Worm (Caenorhabditis elegans) whole organism, L1 larva: ENCODE measurements around the gene C44C11.6.
A peak's percentile ranks its signal among the peaks of the same experiment; 100 is the strongest.

Source experiments
- C04F5.9 ChIP-seq: sonication (generic microtip); optimal IDR thresholded peaks from 2 replicates; lab custom pipeline; 2016; ENCODE audit warnings: missing genetic modification characterization, missing compliant biosample characterization
- C16A3.4 ChIP-seq: fragments of 150-350 bp; optimal IDR thresholded peaks from 2 replicates; lab custom pipeline; 2014; ENCODE audit warnings: missing biosample characterization, missing genetic modification characterization
- C34B4.2 ChIP-seq: sonication (generic microtip); optimal IDR thresholded peaks from 2 replicates; lab custom pipeline; 2017; ENCODE audit warnings: mild to moderate bottlenecking, missing genetic modification characterization, missing compliant biosample characterization
- blmp-1 ChIP-seq: fragments of 150-350 bp; optimal IDR thresholded peaks from 2 replicates; lab custom pipeline; 2014; ENCODE audit warnings: missing biosample characterization, missing genetic modification characterization
- ceh-63 ChIP-seq: fragments of 200-800 bp; sonication (Bioruptor generic); optimal IDR thresholded peaks from 2 replicates; lab custom pipeline; 2018; ENCODE audit warnings: mild to moderate bottlenecking, missing genetic modification characterization, missing compliant biosample characterization
- ceh-90 ChIP-seq: sonication (generic microtip); optimal IDR thresholded peaks from 2 replicates; lab custom pipeline; 2016; ENCODE audit warnings: missing genetic modification characterization, missing compliant biosample characterization
- dpl-1 ChIP-seq, 3 experiments: fragments of 150-350 bp in 2 of 3; sonication (generic microtip) in 1 of 3; optimal IDR thresholded peaks; 2 replicates each; lab custom pipeline; 2014 to 2017; ENCODE audit warnings: missing biosample characterization in 3 of 3, missing genetic modification characterization in 3 of 3, missing genetic modification reagents in 3 of 3
- efl-1 ChIP-seq, 4 experiments: fragments of 150-350 bp; optimal IDR thresholded peaks in 3 of 4; peaks in 1 of 4; 1 replicate in 1 of 4; 2 replicates in 3 of 4; lab custom pipeline; 2014; ENCODE audit warnings: missing biosample characterization in 2 of 4, missing genetic modification characterization in 2 of 4, missing genetic modification reagents in 2 of 4
- efl-3 ChIP-seq: fragments of 200-800 bp; sonication (Bioruptor generic); optimal IDR thresholded peaks from 2 replicates; lab custom pipeline; 2018; ENCODE audit warnings: mild to moderate bottlenecking, missing genetic modification characterization, missing compliant biosample characterization
- elt-2 ChIP-seq: sonication (generic microtip); optimal IDR thresholded peaks from 2 replicates; lab custom pipeline; 2016; ENCODE audit warnings: missing genetic modification characterization, mild to moderate bottlenecking, inconsistent platforms, missing compliant biosample characterization, missing genetic modification reagents
- elt-3 ChIP-seq, 6 experiments: fragments of 150-350 bp in 1 of 6; sonication (generic microtip); optimal IDR thresholded peaks; 2 replicates each; lab custom pipeline; 2017 to 2018; ENCODE audit warnings: missing biosample characterization in 6 of 6, missing genetic modification characterization in 6 of 6, inconsistent platforms in 1 of 6
- fkh-4 ChIP-seq: sonication (generic microtip); optimal IDR thresholded peaks from 2 replicates; lab custom pipeline; 2016; ENCODE audit warnings: missing compliant biosample characterization, missing genetic modification characterization, borderline replicate concordance
- fos-1 ChIP-seq: fragments of 150-350 bp; optimal IDR thresholded peaks from 2 replicates; lab custom pipeline; 2014; ENCODE audit warnings: missing biosample characterization, missing genetic modification characterization
- grh-1 ChIP-seq: fragments of 200-800 bp; sonication (Bioruptor generic); IDR thresholded peaks from 2 replicates; pipeline ENCODE4 v1.3.6; 2022; ENCODE audit warnings: missing genetic modification reagents, missing genetic modification characterization, missing compliant biosample characterization
- hlh-17 ChIP-seq: fragments of 200-800 bp; sonication (Bioruptor generic); optimal IDR thresholded peaks from 2 replicates; lab custom pipeline; 2018; ENCODE audit warnings: missing genetic modification characterization, mild to moderate bottlenecking, missing compliant biosample characterization, moderate library complexity, borderline replicate concordance
- hlh-4 ChIP-seq: sonication (generic microtip); optimal IDR thresholded peaks from 2 replicates; lab custom pipeline; 2016; ENCODE audit warnings: mild to moderate bottlenecking, missing genetic modification characterization, missing compliant biosample characterization
- hpl-2 ChIP-seq: fragments of 150-350 bp; optimal IDR thresholded peaks from 2 replicates; lab custom pipeline; 2014; ENCODE audit warnings: missing biosample characterization, missing genetic modification reagents, missing genetic modification characterization
- irx-1 ChIP-seq: sonication (generic microtip); optimal IDR thresholded peaks from 2 replicates; lab custom pipeline; 2016; ENCODE audit warnings: missing genetic modification characterization, missing compliant biosample characterization
- lin-13 ChIP-seq: fragments of 150-350 bp; optimal IDR thresholded peaks from 2 replicates; lab custom pipeline; 2014; ENCODE audit warnings: missing biosample characterization, missing genetic modification reagents, missing genetic modification characterization
- lin-14 ChIP-seq: fragments of 200-800 bp; sonication (Bioruptor generic); optimal IDR thresholded peaks from 2 replicates; lab custom pipeline; 2018; ENCODE audit warnings: mild to moderate bottlenecking, missing genetic modification characterization, moderate library complexity, missing compliant biosample characterization
- lin-15B ChIP-seq: fragments of 150-350 bp; sonication (generic microtip); optimal IDR thresholded peaks from 3 replicates; lab custom pipeline; 2014; ENCODE audit warnings: missing biosample characterization, missing genetic modification characterization
- lir-3 ChIP-seq: sonication (generic microtip); optimal IDR thresholded peaks from 2 replicates; lab custom pipeline; 2016; ENCODE audit warnings: mild to moderate bottlenecking, missing genetic modification characterization, moderate library complexity, missing compliant biosample characterization; ENCODE audit not compliant: poor library complexity
- lsy-2 ChIP-seq, 2 experiments: fragments of 150-350 bp; optimal IDR thresholded peaks; 2 replicates each; lab custom pipeline; 2014; ENCODE audit warnings: missing biosample characterization in 2 of 2, missing genetic modification characterization in 2 of 2
- mdl-1 ChIP-seq, 2 experiments: fragments of 150-350 bp; optimal IDR thresholded peaks; 2 replicates each; lab custom pipeline; 2014 to 2017; ENCODE audit warnings: missing biosample characterization in 2 of 2, missing genetic modification characterization in 2 of 2, inconsistent platforms in 1 of 2
- mef-2 ChIP-seq: fragments of 150-350 bp; optimal IDR thresholded peaks from 2 replicates; lab custom pipeline; 2014; ENCODE audit warnings: missing biosample characterization, missing genetic modification characterization
- nhr-11 ChIP-seq: fragments of 150-350 bp; optimal IDR thresholded peaks from 2 replicates; lab custom pipeline; 2014; ENCODE audit warnings: missing biosample characterization, missing genetic modification characterization
- nhr-12 ChIP-seq: sonication (generic microtip); optimal IDR thresholded peaks from 2 replicates; lab custom pipeline; 2017; ENCODE audit warnings: missing biosample characterization, missing genetic modification characterization
- nhr-19 ChIP-seq: fragments of 200-800 bp; sonication (Bioruptor generic); conservative IDR thresholded peaks from 2 replicates; pipeline ENCODE4 v1.3.6; 2022; ENCODE audit warnings: missing genetic modification characterization, missing compliant biosample characterization
- nhr-237 ChIP-seq: fragments of 150-350 bp; optimal IDR thresholded peaks from 2 replicates; lab custom pipeline; 2014; ENCODE audit warnings: missing biosample characterization, missing genetic modification characterization
- nhr-28 ChIP-seq: fragments of 150-350 bp; optimal IDR thresholded peaks from 2 replicates; lab custom pipeline; 2014; ENCODE audit warnings: missing biosample characterization, missing genetic modification characterization
- nhr-84 ChIP-seq: sonication (generic microtip); optimal IDR thresholded peaks from 2 replicates; lab custom pipeline; 2017; ENCODE audit warnings: missing biosample characterization, missing genetic modification characterization
- nhr-85 ChIP-seq: sonication (generic microtip); peaks from one replicate; lab custom pipeline; 2016; ENCODE audit warnings: missing genetic modification characterization, inconsistent platforms, missing compliant biosample characterization
- pag-3 ChIP-seq: sonication (generic microtip); optimal IDR thresholded peaks from 2 replicates; lab custom pipeline; 2017; ENCODE audit warnings: missing genetic modification characterization, mild to moderate bottlenecking, missing compliant biosample characterization, antibody characterized with exemption, borderline replicate concordance; ENCODE audit not compliant: insufficient read depth
- pqm-1 ChIP-seq: sonication (generic microtip); optimal IDR thresholded peaks from 3 replicates; lab custom pipeline; 2017; ENCODE audit warnings: missing biosample characterization, missing genetic modification characterization
- sox-4 ChIP-seq: sonication (generic microtip); optimal IDR thresholded peaks from 2 replicates; lab custom pipeline; 2016; ENCODE audit warnings: missing genetic modification characterization, missing compliant biosample characterization
- sptf-1 ChIP-seq: fragments of 150-350 bp; optimal IDR thresholded peaks from 2 replicates; lab custom pipeline; 2014; ENCODE audit warnings: missing biosample characterization, missing genetic modification characterization
- tbx-2 ChIP-seq: sonication (generic microtip); optimal IDR thresholded peaks from 2 replicates; lab custom pipeline; 2016; ENCODE audit warnings: missing genetic modification characterization, missing compliant biosample characterization
- unc-30 ChIP-seq: sonication (generic microtip); optimal IDR thresholded peaks from 2 replicates; lab custom pipeline; 2017; ENCODE audit warnings: missing biosample characterization, missing genetic modification characterization
- unc-98 ChIP-seq: fragments of 200-800 bp; sonication (Bioruptor generic); IDR thresholded peaks from 2 replicates; pipeline ENCODE4 v1.3.6; 2022; ENCODE audit warnings: missing genetic modification characterization, missing compliant biosample characterization
- vab-15 ChIP-seq: sonication (generic microtip); optimal IDR thresholded peaks from 2 replicates; lab custom pipeline; 2017; ENCODE audit warnings: missing genotype, mild to moderate bottlenecking, missing genetic modification characterization, missing compliant biosample characterization
- xbp-1 ChIP-seq: sonication (generic microtip); optimal IDR thresholded peaks from 2 replicates; lab custom pipeline; 2016; ENCODE audit warnings: missing genetic modification characterization, missing compliant biosample characterization
- zag-1 ChIP-seq: fragments of 150-350 bp; optimal IDR thresholded peaks from 2 replicates; lab custom pipeline; 2014; ENCODE audit warnings: missing biosample characterization, missing genetic modification characterization
- zip-4 ChIP-seq: fragments of 200-800 bp; sonication (Bioruptor generic); optimal IDR thresholded peaks from 2 replicates; lab custom pipeline; 2018; ENCODE audit warnings: mild to moderate bottlenecking, missing genetic modification characterization, moderate library complexity, missing compliant biosample characterization
- ztf-11 ChIP-seq, 2 experiments: sonication (generic microtip); optimal IDR thresholded peaks; 2 replicates each; lab custom pipeline; 2016 to 2017; ENCODE audit warnings: missing genetic modification characterization in 2 of 2, missing biosample characterization in 1 of 2, missing compliant biosample characterization in 1 of 2

C44C11.6 gene

DNA sequence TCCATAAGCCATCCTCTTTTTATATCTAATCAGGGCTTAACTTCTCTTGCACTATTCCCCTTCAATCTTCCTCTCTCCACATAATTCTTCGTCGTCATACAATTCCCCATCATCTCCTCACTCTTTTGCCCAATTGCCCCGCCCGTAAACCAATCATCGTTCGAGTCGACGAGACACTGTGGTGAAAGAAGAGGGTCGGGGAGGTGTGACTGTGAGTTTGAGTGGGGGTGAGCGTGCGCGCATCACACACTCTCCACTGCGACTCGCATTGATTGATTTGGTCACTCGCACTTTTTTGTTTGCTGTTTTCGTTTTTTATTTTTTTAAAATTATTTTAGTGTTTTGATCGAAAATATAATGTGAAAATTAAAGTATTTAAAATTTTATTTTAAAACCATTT is 5.5 kb upstream of the C44C11.6 start (continued):
- no peak for TF ChIP-seq ceh-63 (GFP tag; lab: Kevin White, UChicago)
- peak; percentile 75 for TF ChIP-seq fos-1 (tag; lab: Kevin White, UChicago)
- TF ChIP-seq elt-3 (tag; optimal IDR thresholded peaks at IDR 0.05; lab: Kevin White, UChicago) = peak in 2 of 6 experiments; percentile 22 to 27
- no peak for TF ChIP-seq sptf-1 (tag; lab: Kevin White, UChicago)
- TF ChIP-seq C04F5.9 (tag; lab: Kevin White, UChicago) = peak; percentile 23
- TF ChIP-seq mef-2 = no peak
- peak; percentile 75 for TF ChIP-seq tbx-2 (tag; lab: Kevin White, UChicago)
- TF ChIP-seq pag-3 (tag; lab: Kevin White, UChicago) = no peak
- TF ChIP-seq efl-1 (optimal IDR thresholded peaks at IDR 0.05; lab: Kevin White, UChicago) = peak; percentile 76
- peak; percentile 68 to 95 for TF ChIP-seq efl-1 (GFP tag; optimal IDR thresholded peaks at IDR 0.05 in 1 of 2; lab: Kevin White, UChicago)
- TF ChIP-seq unc-98 (GFP tag; lab: Robert Waterston, UW) = no peak
- peak; percentile 62 for TF ChIP-seq nhr-19
- TF ChIP-seq grh-1 (GFP tag; lab: Robert Waterston, UW) = no peak
- TF ChIP-seq hlh-4 = no peak
- TF ChIP-seq pqm-1 (tag; lab: Kevin White, UChicago) = no peak
- TF ChIP-seq elt-2 = no peak
- TF ChIP-seq ceh-90 (tag; lab: Kevin White, UChicago) = no peak
- TF ChIP-seq C34B4.2 (tag; lab: Kevin White, UChicago) = no peak
- no peak for TF ChIP-seq nhr-28 (tag; lab: Kevin White, UChicago)
- no peak for TF ChIP-seq irx-1 (tag; lab: Kevin White, UChicago)
- TF ChIP-seq vab-15 (tag; lab: Kevin White, UChicago) = no peak
- TF ChIP-seq nhr-237 (tag; lab: Kevin White, UChicago) = no peak
- TF ChIP-seq blmp-1 (tag; lab: Kevin White, UChicago) = peak; percentile 77
- TF ChIP-seq nhr-12 (tag; lab: Kevin White, UChicago) = no peak
- no peak for TF ChIP-seq nhr-84 (tag; lab: Kevin White, UChicago)
- no peak for TF ChIP-seq fkh-4 (tag; lab: Kevin White, UChicago)
- peak; percentile 64 for TF ChIP-seq lin-13 (GFP tag; lab: Kevin White, UChicago)
- TF ChIP-seq dpl-1 (GFP tag; optimal IDR thresholded peaks at IDR 0.05; lab: Kevin White, UChicago) = peak; percentile 64 to 73 (median 68)
- no peak for TF ChIP-seq zip-4 (GFP tag; lab: Kevin White, UChicago)
- TF ChIP-seq lsy-2 (tag; optimal IDR thresholded peaks at IDR 0.05; lab: Kevin White, UChicago) = peak; percentile 91 to 95
- no peak for TF ChIP-seq efl-3 (GFP tag; lab: Kevin White, UChicago)
- no peak for TF ChIP-seq hlh-17 (GFP tag; lab: Kevin White, UChicago)
- peak; percentile 71 for TF ChIP-seq C16A3.4
- peak; percentile 33 for TF ChIP-seq hpl-2
- no peak for TF ChIP-seq lin-14 (GFP tag; lab: Kevin White, UChicago)

DNA sequence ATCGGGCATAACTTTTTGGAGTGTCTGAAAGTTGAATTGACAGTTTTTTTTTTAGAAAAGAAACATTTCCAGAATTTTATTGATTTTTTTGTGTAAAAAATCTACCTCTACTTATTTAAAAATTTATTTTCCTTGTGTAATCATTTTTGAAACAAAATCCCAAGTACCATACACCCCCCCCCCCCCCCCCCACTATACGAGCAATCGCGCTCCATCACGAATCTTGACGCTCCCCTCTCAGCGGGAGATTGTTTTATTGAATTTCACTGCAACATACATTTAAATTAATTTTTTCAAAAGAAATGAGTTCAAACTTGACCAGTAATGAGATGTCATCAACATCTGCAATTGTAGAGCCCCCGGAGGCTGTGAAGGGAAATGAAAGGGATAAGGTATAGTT is 5.0 kb upstream of the C44C11.6 start, which contains the start of gene sop-2:
Gene sop-2, plus strand, starts transcription at position 301 of the 400 bp plus-strand sequence.
- TF ChIP-seq vab-15 (tag; lab: Kevin White, UChicago) = no peak
- no peak for TF ChIP-seq pag-3 (tag; lab: Kevin White, UChicago)
- no peak for TF ChIP-seq xbp-1 (tag; lab: Kevin White, UChicago)
- no peak for TF ChIP-seq nhr-85 (tag; lab: Kevin White, UChicago)
- TF ChIP-seq lir-3 (tag; lab: Kevin White, UChicago) = no peak
- TF ChIP-seq nhr-237 (tag; lab: Kevin White, UChicago) = no peak
- no peak for TF ChIP-seq nhr-11 (tag; lab: Kevin White, UChicago)
- TF ChIP-seq lin-15B (tag; lab: Kevin White, UChicago) = no peak
- TF ChIP-seq zag-1 (tag; lab: Kevin White, UChicago) = no peak
- no peak for TF ChIP-seq ztf-11 (tag; optimal IDR thresholded peaks at IDR 0.05; lab: Kevin White, UChicago)
- no peak for TF ChIP-seq sox-4
- no peak for TF ChIP-seq mdl-1 (tag; optimal IDR thresholded peaks at IDR 0.05; lab: Kevin White, UChicago)
- no peak for TF ChIP-seq efl-1 (optimal IDR thresholded peaks at IDR 0.05; lab: Kevin White, UChicago)
- no peak for TF ChIP-seq efl-1 (GFP tag; optimal IDR thresholded peaks at IDR 0.05 in 1 of 2; lab: Kevin White, UChicago)
- no peak for TF ChIP-seq unc-30 (tag; lab: Kevin White, UChicago)
